Worm (Caenorhabditis elegans): ENCODE data around the gene F28F5.4.

Gene F28F5.4

DNA sequence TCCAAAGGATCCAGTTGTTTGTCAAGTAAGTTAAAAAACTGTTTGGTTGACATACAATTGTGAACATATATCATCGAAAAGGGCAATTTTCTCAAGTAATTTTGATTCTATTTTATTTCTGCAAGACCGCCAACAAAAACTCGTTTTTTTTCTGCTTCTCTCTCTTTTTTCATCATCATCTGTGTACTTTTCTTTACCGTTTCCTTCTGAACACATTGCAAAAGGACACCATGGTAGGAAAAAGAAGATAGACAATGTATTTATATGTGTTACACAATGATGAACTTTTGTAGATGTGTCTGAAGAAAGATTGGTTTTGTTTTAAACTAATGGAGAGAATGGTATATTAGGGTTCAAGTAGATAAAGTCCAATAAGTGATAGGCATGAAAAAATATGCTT, 17.9 kb downstream of the F28F5.4 start:
- TF ChIP-seq nhr-23 (tag; optimal IDR thresholded peaks at IDR 0.05) (peak; percentile 87), ztf-4 (tag; optimal IDR thresholded peaks at IDR 0.05) (no peak), nhr-25 (tag; optimal IDR thresholded peaks at IDR 0.05) (peak; percentile 82)

DNA sequence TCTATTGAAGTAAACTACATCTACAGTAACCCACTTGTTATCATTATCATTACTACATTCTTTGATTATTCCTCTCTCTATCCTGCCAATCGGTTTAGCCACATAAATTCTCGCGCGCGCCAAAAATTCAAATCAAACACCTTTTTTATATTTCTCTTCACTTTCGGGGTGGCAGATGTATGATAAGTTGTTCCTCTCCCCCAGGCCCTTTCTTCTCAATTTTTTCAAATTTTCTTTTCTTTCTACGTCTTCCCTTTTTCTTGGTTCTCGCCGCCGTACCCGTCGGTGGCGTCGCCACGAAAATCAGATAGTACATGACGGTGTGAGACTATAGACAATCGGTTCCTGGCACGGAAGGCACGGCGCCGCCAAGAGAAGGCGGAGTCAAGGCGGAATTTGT, 18.9 kb downstream of the F28F5.4 start, which contains the start of gene R05H11.2:
TSS of gene R05H11.2 (plus strand) at position 333 of the 400 bp plus-strand sequence.
- TF ChIP-seq ceh-28 (tag; optimal IDR thresholded peaks at IDR 0.05), result peak; percentile 46
- no peak for TF ChIP-seq pha-4 (tag; optimal IDR thresholded peaks at IDR 0.05)
- no peak for TF ChIP-seq ZK546.5 (tag; optimal IDR thresholded peaks at IDR 0.05)
- no peak for TF ChIP-seq ceh-82 (tag; optimal IDR thresholded peaks at IDR 0.05)
- TF ChIP-seq nhr-25 (tag; optimal IDR thresholded peaks at IDR 0.05), result peak; percentile 84
- TF ChIP-seq ceh-9 (tag; optimal IDR thresholded peaks at IDR 0.05), result no peak
- no peak for TF ChIP-seq nhr-237 (tag; optimal IDR thresholded peaks at IDR 0.05)
- no peak for TF ChIP-seq mml-1 (tag; optimal IDR thresholded peaks at IDR 0.05)
- TF ChIP-seq lsy-12 (tag; optimal IDR thresholded peaks at IDR 0.05), result peak; percentile 29
- no peak for TF ChIP-seq unc-39 (tag; optimal IDR thresholded peaks at IDR 0.05)
- peak in 1 of 3 experiments; percentile 22 for TF ChIP-seq elt-3 (tag; optimal IDR thresholded peaks at IDR 0.05)
- TF ChIP-seq nhr-23 (tag; optimal IDR thresholded peaks at IDR 0.05), result peak; percentile 69
- peak; percentile 29 for TF ChIP-seq nhr-43 (tag; optimal IDR thresholded peaks at IDR 0.05; ENCODE audit: poor library complexity, severe bottlenecking)
- peak; percentile 55 for TF ChIP-seq nfya-1 (tag; optimal IDR thresholded peaks at IDR 0.05; ENCODE audit: insufficient read depth)
- TF ChIP-seq lin-15B (tag; optimal IDR thresholded peaks at IDR 0.05), result peak; percentile 1

DNA sequence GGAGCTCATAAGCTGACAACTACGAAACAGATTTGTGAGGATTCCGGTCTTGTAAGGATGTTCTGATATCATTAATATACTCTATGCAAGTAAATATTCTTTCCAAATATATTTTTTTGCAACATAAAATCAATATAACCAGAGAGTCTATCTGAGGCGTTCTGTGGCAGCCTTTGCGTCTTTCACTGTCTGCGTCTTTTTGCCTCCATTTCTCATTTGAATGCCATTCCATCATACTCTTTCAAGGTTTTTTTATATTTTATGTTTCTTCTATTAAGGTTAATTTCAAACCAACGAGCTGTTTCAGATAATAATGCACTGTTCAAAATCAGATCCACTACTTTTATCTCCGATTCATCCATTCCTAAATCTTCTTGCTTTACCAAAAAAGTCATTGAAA, 21.5 kb downstream of the F28F5.4 start, which contains the start of gene R05H11.1:
TSS of gene R05H11.1 (plus strand) at position 301 of the 400 bp plus-strand sequence.
- TF ChIP-seq unc-39 (tag; optimal IDR thresholded peaks at IDR 0.05) (no peak), nhr-12 (tag; optimal IDR thresholded peaks at IDR 0.05) (no peak), pqm-1 (tag; optimal IDR thresholded peaks at IDR 0.05) (no peak), egl-27 (tag; optimal IDR thresholded peaks at IDR 0.05) (no peak), pha-4 (tag; optimal IDR thresholded peaks at IDR 0.05) (no peak), snpc-4 (tag; optimal IDR thresholded peaks at IDR 0.05) (no peak), elt-2 (tag; optimal IDR thresholded peaks at IDR 0.05) (no peak), jun-1 (tag; optimal IDR thresholded peaks at IDR 0.05) (no peak), lin-39 (tag; optimal IDR thresholded peaks at IDR 0.05) (no peak), zag-1 (tag; optimal IDR thresholded peaks at IDR 0.05) (no peak), mml-1 (tag; optimal IDR thresholded peaks at IDR 0.05) (no peak), nhr-25 (tag; optimal IDR thresholded peaks at IDR 0.05) (no peak), aly-2 (tag; optimal IDR thresholded peaks at IDR 0.05) (no peak), fos-1 (tag; optimal IDR thresholded peaks at IDR 0.05) (no peak), elt-1 (tag; optimal IDR thresholded peaks at IDR 0.05) (no peak), hmg-11 (tag; optimal IDR thresholded peaks at IDR 0.05) (no peak)
